Worm (Caenorhabditis elegans) whole organism, late embryonic: ENCODE results near the gene T03F6.10.

Source experiments
- C38D4.7 ChIP-seq: fragments of 200-800 bp; sonication (Bioruptor generic); optimal IDR thresholded peaks from 2 replicates; lab custom pipeline; 2018; ENCODE audit warnings: mild to moderate bottlenecking, missing genetic modification characterization, moderate library complexity, missing compliant biosample characterization
- K02D7.2 ChIP-seq: sonication (generic microtip); optimal IDR thresholded peaks from 2 replicates; lab custom pipeline; 2017; ENCODE audit warnings: mild to moderate bottlenecking, missing genetic modification characterization, missing compliant biosample characterization
- T23F11.4 ChIP-seq: fragments of 200-800 bp; sonication (Bioruptor generic); optimal IDR thresholded peaks from 2 replicates; lab custom pipeline; 2018; ENCODE audit warnings: mild to moderate bottlenecking, missing genetic modification characterization, missing compliant biosample characterization
- ama-1 ChIP-seq: fragments of 150-350 bp; optimal IDR thresholded peaks from 2 replicates; lab custom pipeline; 2014
- ceh-24 ChIP-seq: sonication (generic microtip); optimal IDR thresholded peaks from 2 replicates; lab custom pipeline; 2016; ENCODE audit warnings: mild to moderate bottlenecking, missing genetic modification characterization, missing compliant biosample characterization
- ceh-30 ChIP-seq: fragments of 150-350 bp; optimal IDR thresholded peaks from 2 replicates; lab custom pipeline; 2014; ENCODE audit warnings: missing biosample characterization, missing genetic modification characterization
- ceh-48 ChIP-seq: sonication (generic microtip); optimal IDR thresholded peaks from 2 replicates; lab custom pipeline; 2016; ENCODE audit warnings: missing genetic modification characterization, inconsistent platforms, missing compliant biosample characterization
- ceh-9 ChIP-seq: sonication (generic microtip); optimal IDR thresholded peaks from 2 replicates; lab custom pipeline; 2016; ENCODE audit warnings: mild to moderate bottlenecking, missing genetic modification characterization, inconsistent platforms, missing compliant biosample characterization
- dve-1 ChIP-seq: sonication (generic microtip); optimal IDR thresholded peaks from 2 replicates; lab custom pipeline; 2017; ENCODE audit warnings: antibody characterized with exemption, mild to moderate bottlenecking, missing genetic modification characterization, missing compliant biosample characterization
- elt-2 ChIP-seq: sonication (generic microtip); optimal IDR thresholded peaks from 2 replicates; lab custom pipeline; 2016; ENCODE audit warnings: missing genetic modification reagents, missing genetic modification characterization, missing compliant biosample characterization
- ets-4 ChIP-seq: sonication (generic microtip); optimal IDR thresholded peaks from 2 replicates; lab custom pipeline; 2016; ENCODE audit warnings: missing genetic modification characterization, missing compliant biosample characterization
- fax-1 ChIP-seq: sonication (generic microtip); optimal IDR thresholded peaks from 2 replicates; lab custom pipeline; 2016; ENCODE audit warnings: missing genotype, missing genetic modification characterization, missing compliant biosample characterization
- fkh-6 ChIP-seq: sonication (generic microtip); optimal IDR thresholded peaks from 2 replicates; lab custom pipeline; 2016; ENCODE audit warnings: missing genetic modification characterization, missing compliant biosample characterization
- hlh-13 ChIP-seq: fragments of 200-800 bp; sonication (Bioruptor generic); optimal IDR thresholded peaks from 2 replicates; lab custom pipeline; 2018; ENCODE audit warnings: mild to moderate bottlenecking, missing genetic modification characterization, missing compliant biosample characterization
- hlh-30 ChIP-seq: sonication (generic microtip); optimal IDR thresholded peaks from 2 replicates; lab custom pipeline; 2017; ENCODE audit warnings: antibody characterized with exemption, missing genetic modification characterization, missing compliant biosample characterization; ENCODE audit not compliant: insufficient read depth
- hlh-8 ChIP-seq: sonication (generic microtip); optimal IDR thresholded peaks from 2 replicates; lab custom pipeline; 2016; ENCODE audit warnings: missing genotype, missing genetic modification characterization, missing compliant biosample characterization
- lin-11 ChIP-seq: fragments of 200-800 bp; sonication (Bioruptor generic); optimal IDR thresholded peaks from 2 replicates; lab custom pipeline; 2018; ENCODE audit warnings: mild to moderate bottlenecking, missing genetic modification characterization, missing compliant biosample characterization
- madf-2 ChIP-seq: sonication (generic microtip); optimal IDR thresholded peaks from 2 replicates; lab custom pipeline; 2017; ENCODE audit warnings: missing genetic modification characterization, missing compliant biosample characterization
- nfya-1 ChIP-seq: sonication (generic microtip); optimal IDR thresholded peaks from 2 replicates; lab custom pipeline; 2017; ENCODE audit warnings: missing genetic modification characterization, mild to moderate bottlenecking, missing compliant biosample characterization, antibody characterized with exemption, moderate library complexity
- nhr-11 ChIP-seq: fragments of 150-350 bp; optimal IDR thresholded peaks from 2 replicates; lab custom pipeline; 2014; ENCODE audit warnings: missing biosample characterization, missing genetic modification characterization
- nhr-232 ChIP-seq: sonication (generic microtip); optimal IDR thresholded peaks from 2 replicates; lab custom pipeline; 2016; ENCODE audit warnings: missing genetic modification characterization, missing compliant biosample characterization
- odd-2 ChIP-seq: sonication (generic microtip); optimal IDR thresholded peaks from 2 replicates; lab custom pipeline; 2017; ENCODE audit warnings: antibody characterized with exemption, mild to moderate bottlenecking, missing genetic modification characterization, missing compliant biosample characterization
- pros-1 ChIP-seq: fragments of 150-350 bp; optimal IDR thresholded peaks from 2 replicates; lab custom pipeline; 2014; ENCODE audit warnings: missing biosample characterization, missing genetic modification reagents, missing genetic modification characterization
- sox-4 ChIP-seq: sonication (generic microtip); optimal IDR thresholded peaks from 2 replicates; lab custom pipeline; 2017; ENCODE audit warnings: mild to moderate bottlenecking, missing genetic modification characterization, inconsistent platforms, missing compliant biosample characterization
- syd-9 ChIP-seq: sonication (generic microtip); optimal IDR thresholded peaks from 2 replicates; lab custom pipeline; 2016; ENCODE audit warnings: mild to moderate bottlenecking, missing genetic modification characterization, moderate library complexity, missing compliant biosample characterization
- unc-3 ChIP-seq, 2 experiments: fragments of 200-800 bp in 1 of 2; sonication (Bioruptor generic) in 1 of 2; sonication (generic microtip) in 1 of 2; conservative IDR thresholded peaks in 1 of 2; optimal IDR thresholded peaks in 1 of 2; 2 replicates each; pipeline versions ENCODE4 v1.3.6 to Lab custom; 2016 to 2022; ENCODE audit warnings: missing compliant biosample characterization in 2 of 2, missing genetic modification characterization in 2 of 2, missing genetic modification reagents in 1 of 2
- unc-42 ChIP-seq: sonication (generic microtip); optimal IDR thresholded peaks from 2 replicates; lab custom pipeline; 2016; ENCODE audit warnings: missing genotype, missing genetic modification characterization, missing compliant biosample characterization
- unc-86 ChIP-seq: sonication (generic microtip); optimal IDR thresholded peaks from 2 replicates; lab custom pipeline; 2016; ENCODE audit warnings: missing genetic modification characterization, missing compliant biosample characterization
- zip-5 ChIP-seq: sonication (generic microtip); optimal IDR thresholded peaks from 2 replicates; lab custom pipeline; 2016; ENCODE audit warnings: missing genetic modification characterization, missing compliant biosample characterization
- ztf-16 ChIP-seq: sonication (generic microtip); optimal IDR thresholded peaks from 2 replicates; lab custom pipeline; 2017; ENCODE audit warnings: missing genetic modification characterization, missing compliant biosample characterization

The T03F6.10 gene

ce11 chrIII:13388621-13389020 is 10.5 kb upstream of the T03F6.10 start:
- no peak for TF ChIP-seq ceh-48 (tag; lab: Kevin White, UChicago)
- TF ChIP-seq elt-2 (tag; lab: Kevin White, UChicago): peak; percentile 92

- no peak for TF ChIP-seq nfya-1 (tag; lab: Kevin White, UChicago)
- TF ChIP-seq nhr-232 (tag; lab: Kevin White, UChicago): no peak
- no peak for TF ChIP-seq T23F11.4 (GFP tag; lab: Kevin White, UChicago)
- TF ChIP-seq hlh-8 (tag; lab: Kevin White, UChicago): no peak
- no peak for TF ChIP-seq unc-42 (tag; lab: Kevin White, UChicago)
Measured at ce11 chrIII:13385850-13386249, 7.7 kb upstream of the T03F6.10 start, which contains the start of gene T03F6.4. Gene T03F6.4, plus strand, starts transcription at chrIII:13386150.

ce11 chrIII:13383159-13383558 is 5.0 kb upstream of the T03F6.10 start:
- TF ChIP-seq ceh-9 (tag; lab: Kevin White, UChicago): no peak
- TF ChIP-seq syd-9: no peak
- TF ChIP-seq ceh-48 (tag; lab: Kevin White, UChicago): no peak
- peak; percentile 58 for TF ChIP-seq nfya-1 (tag; lab: Kevin White, UChicago)
- TF ChIP-seq odd-2: no peak
- TF ChIP-seq madf-2 (tag; lab: Kevin White, UChicago): no peak
- TF ChIP-seq fax-1: no peak
- TF ChIP-seq K02D7.2 (tag; lab: Kevin White, UChicago): no peak

- no peak for TF ChIP-seq fkh-6 (tag; lab: Kevin White, UChicago)
- TF ChIP-seq sox-4 (tag; lab: Kevin White, UChicago): no peak
- peak; percentile 26 for TF ChIP-seq unc-42 (tag; lab: Kevin White, UChicago)
- TF ChIP-seq ama-1 (lab: Kevin White, UChicago): no peak
Measured at ce11 chrIII:13381684-13382083, 3.5 kb upstream of the T03F6.10 start.

- no peak for TF ChIP-seq hlh-13
- no peak for TF ChIP-seq hlh-8 (tag; lab: Kevin White, UChicago)
- TF ChIP-seq, all 69 proteins: peak for 0
Measured at ce11 chrIII:13380881-13381280, 2.7 kb upstream of the T03F6.10 start.

ce11 chrIII:13380196-13380595 is 2.1 kb upstream of the T03F6.10 start, which contains the start of gene T03F6.6:
Gene T03F6.6, minus strand, starts transcription at chrIII:13380296.
- TF ChIP-seq fax-1 (no peak), madf-2 (tag; lab: Kevin White, UChicago) (no peak), zip-5 (tag; lab: Kevin White, UChicago) (no peak), K02D7.2 (tag; lab: Kevin White, UChicago) (no peak), C38D4.7 (GFP tag; lab: Kevin White, UChicago) (no peak), elt-2 (tag; lab: Kevin White, UChicago) (no peak), ets-4 (tag; lab: Kevin White, UChicago) (no peak), unc-86 (no peak), pros-1 (tag; lab: Kevin White, UChicago) (no peak), unc-3 (GFP tag; conservative IDR thresholded peaks at IDR 0.05; lab: Robert Waterston, UW) (no peak), unc-3 (tag; optimal IDR thresholded peaks at IDR 0.05; lab: Kevin White, UChicago) (no peak), lin-11 (tag; lab: Kevin White, UChicago) (no peak), hlh-30 (tag; lab: Kevin White, UChicago) (no peak), syd-9 (no peak), ztf-16 (tag; lab: Kevin White, UChicago) (no peak), odd-2 (no peak), nhr-11 (tag; lab: Kevin White, UChicago) (no peak), ceh-24 (tag; lab: Kevin White, UChicago) (no peak), dve-1 (tag; lab: Kevin White, UChicago) (no peak), ceh-30 (tag; lab: Kevin White, UChicago) (no peak)
